Worm (Caenorhabditis elegans) whole organism, late embryonic: ENCODE measurements around the gene Y53F4B.17.

ENCODE experiments used
- C38D4.7 ChIP-seq: fragments of 200-800 bp; sonication (Bioruptor generic); optimal IDR thresholded peaks from 2 replicates; lab custom pipeline; 2018; ENCODE audit warnings: mild to moderate bottlenecking, missing genetic modification characterization, moderate library complexity, missing compliant biosample characterization
- K09A11.1 ChIP-seq: sonication (generic microtip); optimal IDR thresholded peaks from 2 replicates; lab custom pipeline; 2017; ENCODE audit warnings: antibody characterized with exemption, mild to moderate bottlenecking, missing genetic modification characterization, missing compliant biosample characterization; ENCODE audit not compliant: insufficient read depth
- ahr-1 ChIP-seq: sonication (generic microtip); optimal IDR thresholded peaks from 2 replicates; lab custom pipeline; 2016; ENCODE audit warnings: missing genetic modification characterization, missing compliant biosample characterization
- ceh-14 ChIP-seq: sonication (generic microtip); optimal IDR thresholded peaks from 2 replicates; lab custom pipeline; 2016; ENCODE audit warnings: missing genotype, missing genetic modification characterization, missing compliant biosample characterization
- dve-1 ChIP-seq: sonication (generic microtip); optimal IDR thresholded peaks from 2 replicates; lab custom pipeline; 2017; ENCODE audit warnings: antibody characterized with exemption, mild to moderate bottlenecking, missing genetic modification characterization, missing compliant biosample characterization
- elt-2 ChIP-seq: sonication (generic microtip); optimal IDR thresholded peaks from 2 replicates; lab custom pipeline; 2016; ENCODE audit warnings: missing genetic modification reagents, missing genetic modification characterization, missing compliant biosample characterization
- madf-2 ChIP-seq: sonication (generic microtip); optimal IDR thresholded peaks from 2 replicates; lab custom pipeline; 2017; ENCODE audit warnings: missing genetic modification characterization, missing compliant biosample characterization
- nfya-1 ChIP-seq: sonication (generic microtip); optimal IDR thresholded peaks from 2 replicates; lab custom pipeline; 2017; ENCODE audit warnings: missing genetic modification characterization, mild to moderate bottlenecking, missing compliant biosample characterization, antibody characterized with exemption, moderate library complexity
- pqm-1 ChIP-seq: sonication (generic microtip); optimal IDR thresholded peaks from 2 replicates; lab custom pipeline; 2016; ENCODE audit warnings: missing genetic modification characterization, missing compliant biosample characterization
- rnt-1 ChIP-seq: sonication (generic microtip); optimal IDR thresholded peaks from 2 replicates; lab custom pipeline; 2016; ENCODE audit warnings: missing genetic modification characterization, missing compliant biosample characterization
- ztf-16 ChIP-seq: sonication (generic microtip); optimal IDR thresholded peaks from 2 replicates; lab custom pipeline; 2017; ENCODE audit warnings: missing genetic modification characterization, missing compliant biosample characterization

DNA sequence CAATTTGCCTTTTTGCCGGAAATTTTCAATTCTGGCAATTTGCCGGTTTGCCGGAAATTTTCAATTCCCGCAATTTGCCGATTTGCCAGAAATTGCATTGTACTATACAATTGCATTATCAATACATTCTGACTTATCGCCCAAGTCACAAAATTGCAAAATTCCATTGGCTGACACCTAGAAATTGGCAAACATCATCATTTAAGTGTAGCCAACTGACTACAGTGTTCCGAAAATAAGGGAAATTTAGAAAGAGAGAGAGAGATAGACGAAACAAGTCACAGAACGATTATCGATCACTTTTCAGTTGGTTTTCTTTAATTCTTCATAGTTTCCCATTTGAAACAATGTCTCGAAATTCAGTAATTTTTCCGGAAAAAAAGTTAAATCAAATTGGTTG is 52.9 kb downstream of the Y53F4B.17 start:
- TF ChIP-seq C38D4.7: no peak
- peak; percentile 21 for TF ChIP-seq elt-2 (tag; lab: Kevin White, UChicago)
- no peak for TF ChIP-seq pqm-1 (tag; lab: Kevin White, UChicago)
- no peak for TF ChIP-seq ceh-14 (tag; lab: Kevin White, UChicago)
- TF ChIP-seq rnt-1 (tag; lab: Kevin White, UChicago): no peak
- TF ChIP-seq nfya-1: no peak
- no peak for TF ChIP-seq K09A11.1
- TF ChIP-seq ahr-1 (tag; lab: Kevin White, UChicago): no peak
- TF ChIP-seq dve-1 (tag; lab: Kevin White, UChicago): no peak
- no peak for TF ChIP-seq ztf-16 (tag; lab: Kevin White, UChicago)
- no peak for TF ChIP-seq madf-2
